Fruit fly (Drosophila melanogaster): ENCODE results near the gene HipHop.

dm6 chr3L:18787882-18788281 lies 33.1 kb upstream of the HipHop start:
- TF ChIP-seq CG8478 (optimal IDR thresholded peaks at IDR 0.05), result no peak
- no peak for TF ChIP-seq CTCF (optimal IDR thresholded peaks at IDR 0.05)
